Fruit fly (Drosophila melanogaster): ENCODE measurements around the gene Ibf1.

The Ibf1 gene

dm6 chr3R:9229075-9229835, 29.5 kb upstream of the Ibf1 start (continued):
- TF ChIP-seq hb (GFP tag; IDR thresholded peaks at IDR 0.05; ENCODE audit: partially characterized antibody): no peak
- TF ChIP-seq Dll (GFP tag; IDR thresholded peaks at IDR 0.05; ENCODE audit: partially characterized antibody): no peak
- no peak for TF ChIP-seq schlank (tag; optimal IDR thresholded peaks at IDR 0.05)
- peak; percentile 12 for TF ChIP-seq da (GFP tag; optimal IDR thresholded peaks at IDR 0.05)
- no peak for TF ChIP-seq CG17612 (GFP tag; IDR thresholded peaks at IDR 0.05)
- peak; percentile 31 for TF ChIP-seq CG12744 (GFP tag; optimal IDR thresholded peaks at IDR 0.05)
- TF ChIP-seq CG13775 (GFP tag; optimal IDR thresholded peaks at IDR 0.05): peak; percentile 85
- no peak for TF ChIP-seq zen2 (GFP tag; IDR thresholded peaks at IDR 0.05; ENCODE audit: partially characterized antibody)
- TF ChIP-seq slbo (GFP tag; IDR thresholded peaks at IDR 0.05): peak; percentile 72
- no peak for TF ChIP-seq bigmax (GFP tag; optimal IDR thresholded peaks at IDR 0.05)
- TF ChIP-seq gce (GFP tag; IDR thresholded peaks at IDR 0.05): peak; percentile 62; the same call in 1 of the 3 replicates
- peak; percentile 88 for TF ChIP-seq nmo (GFP tag; optimal IDR thresholded peaks at IDR 0.05)
- TF ChIP-seq CG2199 (GFP tag; IDR thresholded peaks at IDR 0.05): no peak
- peak; percentile 68 for TF ChIP-seq esg (GFP tag; conservative IDR thresholded peaks at IDR 0.05)
- TF ChIP-seq chn (GFP tag; optimal IDR thresholded peaks at IDR 0.05): peak; percentile 57
- TF ChIP-seq nerfin-2 (GFP tag; IDR thresholded peaks at IDR 0.05; ENCODE audit: partially characterized antibody): no peak
- TF ChIP-seq ham (GFP tag; IDR thresholded peaks at IDR 0.05): no peak
- 0 out of 3 replicates have a peak, but pooled peaks have one; percentile 53 for TF ChIP-seq CG11456 (GFP tag; IDR thresholded peaks at IDR 0.05)
- TF ChIP-seq otp (GFP tag; IDR thresholded peaks at IDR 0.05): peak; percentile 75
- TF ChIP-seq ac (GFP tag; optimal IDR thresholded peaks at IDR 0.05): no peak
- TF ChIP-seq CG12219 (GFP tag; optimal IDR thresholded peaks at IDR 0.05): peak; percentile 38
- TF ChIP-seq CG31365 (tag; optimal IDR thresholded peaks at IDR 0.05): no peak
- TF ChIP-seq rib (GFP tag; IDR thresholded peaks at IDR 0.05): 0 out of 2 replicates have a peak, but pooled peaks have one; percentile 11
- peak; percentile 77 for TF ChIP-seq PHDP (tag; optimal IDR thresholded peaks at IDR 0.05)
- TF ChIP-seq fd102C (GFP tag; optimal IDR thresholded peaks at IDR 0.05): peak; percentile 12
- TF ChIP-seq Hmr (GFP tag; optimal IDR thresholded peaks at IDR 0.05): peak; percentile 54
- TF ChIP-seq CG4282 (GFP tag; optimal IDR thresholded peaks at IDR 0.05): peak; percentile 13
- peak; percentile 80 for TF ChIP-seq trem (tag; optimal IDR thresholded peaks at IDR 0.05)
- peak; percentile 57 for TF ChIP-seq Lhr (GFP tag; optimal IDR thresholded peaks at IDR 0.05)
- TF ChIP-seq unc-4 (GFP tag; IDR thresholded peaks at IDR 0.05; ENCODE audit: partially characterized antibody): no peak
- peak; percentile 41 for TF ChIP-seq CG17568 (GFP tag; optimal IDR thresholded peaks at IDR 0.05)
- no peak for TF ChIP-seq br (optimal IDR thresholded peaks at IDR 0.05)
- TF ChIP-seq crc (GFP tag; optimal IDR thresholded peaks at IDR 0.05): peak; percentile 70
- peak; percentile 85 for TF ChIP-seq vvl (GFP tag; IDR thresholded peaks at IDR 0.05)
- TF ChIP-seq CG3065 (GFP tag; optimal IDR thresholded peaks at IDR 0.05): no peak
- no peak for TF ChIP-seq CG7963 (GFP tag; IDR thresholded peaks at IDR 0.05; ENCODE audit: partially characterized antibody)
- peak; percentile 60 for TF ChIP-seq CG1647 (GFP tag; optimal IDR thresholded peaks at IDR 0.05)
- no peak for TF ChIP-seq CG31388 (GFP tag; optimal IDR thresholded peaks at IDR 0.05)
- peak; percentile 43 for TF ChIP-seq zfh2 (GFP tag; optimal IDR thresholded peaks at IDR 0.05)
- peak; percentile 80 for TF ChIP-seq CG4820 (GFP tag; optimal IDR thresholded peaks at IDR 0.05)
- TF ChIP-seq Bteb2 (GFP tag; optimal IDR thresholded peaks at IDR 0.05): peak; percentile 62
- TF ChIP-seq CG7987 (GFP tag; optimal IDR thresholded peaks at IDR 0.05): no peak
- peak; percentile 84 for TF ChIP-seq pum (GFP tag; optimal IDR thresholded peaks at IDR 0.05)
- peak; percentile 83 for TF ChIP-seq chm (GFP tag; IDR thresholded peaks at IDR 0.05)
- peak; percentile 40 for TF ChIP-seq CG17802 (tag; optimal IDR thresholded peaks at IDR 0.05)
- no peak for TF ChIP-seq pzg (GFP tag; optimal IDR thresholded peaks at IDR 0.05)
- TF ChIP-seq Gsc (GFP tag; IDR thresholded peaks at IDR 0.05): peak; percentile 52
- TF ChIP-seq hth (optimal IDR thresholded peaks at IDR 0.05): no peak
- TF ChIP-seq tna (GFP tag; IDR thresholded peaks at IDR 0.05; ENCODE audit: partially characterized antibody): no peak
- TF ChIP-seq croc (GFP tag; conservative IDR thresholded peaks at IDR 0.05): peak; percentile 59
